Worm (Caenorhabditis elegans) whole organism, L1 larva: ENCODE results near the gene rme-4.

Experiments
- dpl-1 ChIP-seq, 3 experiments: fragments of 150-350 bp in 2 of 3; sonication (generic microtip) in 1 of 3; optimal IDR thresholded peaks; 2 replicates each; lab custom pipeline; 2014 to 2017; ENCODE audit warnings: missing biosample characterization in 3 of 3, missing genetic modification characterization in 3 of 3, missing genetic modification reagents in 3 of 3
- unc-130 ChIP-seq: fragments of 150-350 bp; optimal IDR thresholded peaks from 2 replicates; lab custom pipeline; 2017; ENCODE audit warnings: missing biosample characterization, missing genetic modification characterization, inconsistent platforms

DNA sequence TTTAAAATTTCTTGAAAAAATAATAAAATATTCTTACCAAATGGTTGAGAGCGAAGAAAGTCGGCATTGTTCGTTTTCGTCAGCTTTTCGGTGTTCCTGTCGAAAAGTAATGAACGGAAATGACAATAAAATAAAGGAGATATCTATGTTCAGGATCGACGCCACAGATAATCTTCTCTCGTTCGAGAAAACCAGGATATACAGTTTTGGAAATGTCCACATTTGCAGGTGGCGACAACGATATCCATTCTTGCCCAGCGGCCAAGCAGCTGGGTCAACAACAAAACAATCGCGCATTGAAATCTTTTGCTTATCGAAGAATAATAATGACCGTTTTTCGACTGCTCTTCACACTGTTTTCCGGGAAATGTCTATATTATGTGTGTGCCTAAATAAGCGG, 24.0 kb downstream of the rme-4 start, which contains the start of gene R07E3.7:
- TF ChIP-seq dpl-1 (GFP tag; optimal IDR thresholded peaks at IDR 0.05; lab: Kevin White, UChicago) (no peak), unc-130 (tag; lab: Kevin White, UChicago) (no peak)
